Worm (Caenorhabditis elegans): Measurements from ENCODE around the gene sax-1.

- TF ChIP-seq fos-1 (tag; optimal IDR thresholded peaks at IDR 0.05) (no peak), elt-2 (tag; optimal IDR thresholded peaks at IDR 0.05) (peak; percentile 79), nhr-12 (tag; optimal IDR thresholded peaks at IDR 0.05) (no peak)
Measured at ce11 chrX:3605727-3606126, 44.2 kb downstream of the sax-1 start, which contains the start of gene C18B2.4.

All from whole organism, L3 larva.